Worm (Caenorhabditis elegans) whole organism, L3 larva: ENCODE results near the gene rpn-9.

Experiments used
- ama-1 ChIP-seq: fragments of 150-350 bp; optimal IDR thresholded peaks from 2 replicates; lab custom pipeline; 2018
- fos-1 ChIP-seq: fragments of 150-350 bp; optimal IDR thresholded peaks from 2 replicates; lab custom pipeline; 2014; ENCODE audit warnings: missing biosample characterization, missing genetic modification characterization
- hmg-11 ChIP-seq: sonication (generic microtip); optimal IDR thresholded peaks from 2 replicates; lab custom pipeline; 2016; ENCODE audit warnings: missing genetic modification characterization, missing compliant biosample characterization
- lin-15B ChIP-seq: fragments of 150-350 bp; optimal IDR thresholded peaks from 2 replicates; lab custom pipeline; 2014; ENCODE audit warnings: missing biosample characterization, missing genetic modification characterization
- nhr-12 ChIP-seq: fragments of 150-350 bp; optimal IDR thresholded peaks from 2 replicates; lab custom pipeline; 2014; ENCODE audit warnings: missing biosample characterization, missing genetic modification characterization
- nhr-237 ChIP-seq: fragments of 150-350 bp; optimal IDR thresholded peaks from 2 replicates; lab custom pipeline; 2014; ENCODE audit warnings: missing biosample characterization, missing genetic modification characterization
- nhr-25 ChIP-seq: sonication (generic microtip); optimal IDR thresholded peaks from 2 replicates; lab custom pipeline; 2017; ENCODE audit warnings: missing biosample characterization, missing genetic modification characterization
- pha-4 ChIP-seq: fragments of 150-350 bp; optimal IDR thresholded peaks from 2 replicates; lab custom pipeline; 2014; ENCODE audit warnings: missing biosample characterization, missing genetic modification reagents, missing genetic modification characterization
- pqm-1 ChIP-seq: fragments of 150-350 bp; optimal IDR thresholded peaks from 2 replicates; lab custom pipeline; 2017; ENCODE audit warnings: missing biosample characterization, missing genetic modification characterization, inconsistent platforms
- snpc-4 ChIP-seq: fragments of 150-350 bp; optimal IDR thresholded peaks from 2 replicates; lab custom pipeline; 2014; ENCODE audit warnings: missing biosample characterization, missing genetic modification characterization
- unc-62 ChIP-seq: fragments of 150-350 bp; sonication (generic microtip); optimal IDR thresholded peaks from 4 replicates; lab custom pipeline; 2014; ENCODE audit warnings: missing biosample characterization, missing genetic modification reagents, missing genetic modification characterization
- zag-1 ChIP-seq: fragments of 150-350 bp; optimal IDR thresholded peaks from 2 replicates; lab custom pipeline; 2014; ENCODE audit warnings: missing biosample characterization, missing genetic modification characterization

ce11 chrII:11255536-11255935, 16.8 kb upstream of the rpn-9 start, which contains the start of gene T05B9.2:
- no peak for TF ChIP-seq unc-62
- TF ChIP-seq snpc-4 (tag; lab: Kevin White, UChicago), result no peak
- no peak for TF ChIP-seq zag-1 (tag; lab: Kevin White, UChicago)
- TF ChIP-seq pqm-1, result no peak
- TF ChIP-seq nhr-25 (tag; lab: Kevin White, UChicago), result no peak
- no peak for TF ChIP-seq nhr-12 (tag; lab: Kevin White, UChicago)
- TF ChIP-seq nhr-237 (tag; lab: Kevin White, UChicago), result no peak
- no peak for TF ChIP-seq fos-1 (tag; lab: Kevin White, UChicago)
- no peak for TF ChIP-seq ama-1 (lab: Kevin White, UChicago)
- TF ChIP-seq pha-4 (tag; lab: Kevin White, UChicago), result no peak
- no peak for TF ChIP-seq lin-15B
- TF ChIP-seq hmg-11 (tag; lab: Kevin White, UChicago), result no peak
